Fruit fly (Drosophila melanogaster) whole organism, pupa: ENCODE data around the gene inaE.

Experiments used
- CG10348 ChIP-seq: fragments of 200-800 bp; sonication (Bioruptor generic); IDR thresholded peaks from 2 replicates; pipeline ENCODE4 v1.3.6; 2022; ENCODE audit warnings: missing biosample characterization, missing genetic modification characterization
- CG12605 ChIP-seq: fragments of 200-800 bp; sonication (Bioruptor generic); IDR thresholded peaks from 2 replicates; pipeline ENCODE4 v1.3.6; 2022; ENCODE audit warnings: missing biosample characterization, missing genetic modification characterization
- CG13204 ChIP-seq: fragments of 200-800 bp; sonication (Bioruptor generic); optimal IDR thresholded peaks from 2 replicates; lab custom pipeline; 2018; ENCODE audit warnings: missing biosample characterization, mild to moderate bottlenecking, missing genetic modification characterization, moderate library complexity
- CG14655 ChIP-seq: fragments of 200-800 bp; sonication (Bioruptor generic); optimal IDR thresholded peaks from 3 replicates; lab custom pipeline; 2017; ENCODE audit warnings: mild to moderate bottlenecking, missing biosample characterization, missing genetic modification reagents, missing genetic modification characterization
- CG15710 ChIP-seq: fragments of 200-800 bp; sonication (Bioruptor generic); optimal IDR thresholded peaks from 2 replicates; lab custom pipeline; 2018; ENCODE audit warnings: missing biosample characterization, mild to moderate bottlenecking, missing genetic modification characterization, moderate library complexity
- CG17806 ChIP-seq: fragments of 200-800 bp; sonication (Bioruptor generic); optimal IDR thresholded peaks from 2 replicates; lab custom pipeline; 2018; ENCODE audit warnings: missing biosample characterization, mild to moderate bottlenecking, missing genetic modification characterization, moderate library complexity
- CG32121 ChIP-seq: fragments of 200-800 bp; sonication (Bioruptor generic); IDR thresholded peaks from 2 replicates; pipeline ENCODE4 v1.3.6; 2022; ENCODE audit warnings: missing biosample characterization, missing genetic modification characterization
- CG34367 ChIP-seq: fragments of 200-800 bp; sonication (Bioruptor generic); optimal IDR thresholded peaks from 2 replicates; lab custom pipeline; 2018; ENCODE audit warnings: missing biosample characterization, mild to moderate bottlenecking, missing genetic modification characterization
- CG4496 ChIP-seq: fragments of 200-800 bp; sonication (Bioruptor generic); IDR thresholded peaks from 3 replicates; pipeline ENCODE4 v1.3.6; 2022; ENCODE audit warnings: missing biosample characterization, missing genetic modification characterization
- CG8159 ChIP-seq: fragments of 200-800 bp; sonication (Bioruptor generic); optimal IDR thresholded peaks from 3 replicates; lab custom pipeline; 2018; ENCODE audit warnings: missing biosample characterization, mild to moderate bottlenecking, missing genetic modification characterization, moderate library complexity
- CG8301 ChIP-seq: fragments of 200-800 bp; sonication (Bioruptor generic); optimal IDR thresholded peaks from 2 replicates; lab custom pipeline; 2018; ENCODE audit warnings: missing biosample characterization, mild to moderate bottlenecking, missing genetic modification characterization
- CG9948 ChIP-seq: fragments of 200-800 bp; sonication (Bioruptor generic); optimal IDR thresholded peaks from 2 replicates; lab custom pipeline; 2018; ENCODE audit warnings: missing biosample characterization, mild to moderate bottlenecking, missing genetic modification characterization, moderate library complexity
- D1 ChIP-seq: fragments of 200-800 bp; sonication (Bioruptor generic); optimal IDR thresholded peaks from 2 replicates; lab custom pipeline; 2018; ENCODE audit warnings: missing biosample characterization, mild to moderate bottlenecking, missing genetic modification characterization, moderate library complexity
- EcR ChIP-seq: fragments of 200-800 bp; sonication (Bioruptor generic); optimal IDR thresholded peaks from 3 replicates; lab custom pipeline; 2019; ENCODE audit warnings: missing biosample characterization, missing genetic modification characterization, mild to moderate bottlenecking, moderate library complexity, missing genetic modification reagents
- Ets98B ChIP-seq: fragments of 200-800 bp; sonication (Bioruptor generic); IDR thresholded peaks from 2 replicates; pipeline ENCODE4 v1.3.6; 2022; ENCODE audit warnings: missing biosample characterization, missing genetic modification characterization
- Pif1A ChIP-seq: fragments of 200-800 bp; sonication (Bioruptor generic); optimal IDR thresholded peaks from 3 replicates; lab custom pipeline; 2016; ENCODE audit warnings: missing biosample characterization, missing genetic modification characterization
- Pif1B ChIP-seq: fragments of 200-800 bp; sonication (Bioruptor generic); optimal IDR thresholded peaks from 3 replicates; lab custom pipeline; 2016; ENCODE audit warnings: missing biosample characterization, missing genetic modification characterization
- Snoo ChIP-seq: fragments of 200-800 bp; sonication (Bioruptor generic); optimal IDR thresholded peaks from 3 replicates; lab custom pipeline; 2017; ENCODE audit warnings: missing biosample characterization, mild to moderate bottlenecking, missing genetic modification characterization, inconsistent platforms
- fd96Ca ChIP-seq: fragments of 200-800 bp; sonication (Bioruptor generic); IDR thresholded peaks from 3 replicates; pipeline ENCODE4 v1.3.6; 2022; ENCODE audit warnings: missing biosample characterization, missing genetic modification characterization
- gl ChIP-seq: fragments of 200-800 bp; sonication (Bioruptor generic); optimal IDR thresholded peaks from 2 replicates; lab custom pipeline; 2018; ENCODE audit warnings: missing biosample characterization, mild to moderate bottlenecking, missing genetic modification characterization
- rn ChIP-seq: fragments of 200-800 bp; sonication (Bioruptor generic); IDR thresholded peaks from 2 replicates; pipeline ENCODE4 v1.3.6; 2022; ENCODE audit warnings: missing biosample characterization, missing genetic modification characterization

inaE gene

dm6 chrX:13791011-13791410, 7.5 kb downstream of the inaE start, which contains the start of gene CG10993:
Gene CG10993, minus strand, starts transcription at chrX:13791111.
- TF ChIP-seq CG14655 (GFP tag; lab: Kevin White, UChicago) = no peak
- TF ChIP-seq D1 (tag; lab: Kevin White, UChicago) = no peak
- TF ChIP-seq CG10348 (GFP tag; lab: Robert Waterston, UW) = no peak
- no peak for TF ChIP-seq Pif1B (GFP tag; lab: Kevin White, UChicago)
- TF ChIP-seq CG15710 = no peak
- TF ChIP-seq CG32121 (GFP tag; lab: Robert Waterston, UW) = no peak
- no peak for TF ChIP-seq Snoo (tag; lab: Kevin White, UChicago)
- TF ChIP-seq CG4496 (GFP tag; lab: Robert Waterston, UW) = no peak

- TF ChIP-seq EcR (GFP tag; lab: Kevin White, UChicago) = peak; percentile 32
- no peak for TF ChIP-seq CG10348 (GFP tag; lab: Robert Waterston, UW)
These were observed 8.9 kb downstream of the inaE start for dm6 chrX:13792463-13792862.

dm6 chrX:13797538-13797937, 14.0 kb downstream of the inaE start, which contains the start of gene CG10996:
Gene CG10996, minus strand, starts transcription at chrX:13797638.
- no peak for TF ChIP-seq CG13204 (GFP tag; lab: Kevin White, UChicago)
- TF ChIP-seq CG8301 = no peak

dm6 chrX:13800680-13801079, 17.2 kb downstream of the inaE start:
- no peak for TF ChIP-seq CG34367
- no peak for TF ChIP-seq CG15710
- no peak for TF ChIP-seq Pif1A (GFP tag; lab: Kevin White, UChicago)
- TF ChIP-seq fd96Ca (GFP tag; lab: Robert Waterston, UW) = 0 out of 3 replicates have a peak, but pooled peaks have one; percentile 30
- peak; percentile 48; the same call in 1 of the 3 replicates for TF ChIP-seq CG4496 (GFP tag; lab: Robert Waterston, UW)
- no peak for TF ChIP-seq Pif1B (GFP tag; lab: Kevin White, UChicago)
- TF ChIP-seq CG8301 = no peak

dm6 chrX:13804398-13804797, 20.9 kb downstream of the inaE start:
- TF ChIP-seq Ets98B (GFP tag; lab: Robert Waterston, UW) = no peak
- TF ChIP-seq CG9948 (tag; lab: Kevin White, UChicago) = no peak
- TF ChIP-seq CG13204 (GFP tag; lab: Kevin White, UChicago) = no peak
- TF ChIP-seq CG12605 = no peak
- TF ChIP-seq Snoo (tag; lab: Kevin White, UChicago) = no peak
- TF ChIP-seq CG8159 (tag; lab: Kevin White, UChicago) = no peak
- TF ChIP-seq CG15710 = no peak
- TF ChIP-seq CG10348 (GFP tag; lab: Robert Waterston, UW) = no peak
- no peak for TF ChIP-seq CG14655 (GFP tag; lab: Kevin White, UChicago)
- no peak for TF ChIP-seq CG8301
- TF ChIP-seq D1 (tag; lab: Kevin White, UChicago) = no peak
- TF ChIP-seq, all 21 proteins: peak for 0

- TF ChIP-seq CG14655 (GFP tag; lab: Kevin White, UChicago) = no peak
- peak; percentile 54; the same call in 1 of the 3 replicates for TF ChIP-seq CG4496 (GFP tag; lab: Robert Waterston, UW)
These were observed 22.0 kb downstream of the inaE start for dm6 chrX:13805554-13805953.

dm6 chrX:13811480-13811879, 28.0 kb downstream of the inaE start, which contains the start of gene CG11095:
Gene CG11095, plus strand, starts transcription at chrX:13811684.
- TF ChIP-seq CG32121 (GFP tag; lab: Robert Waterston, UW) (no peak), CG13204 (GFP tag; lab: Kevin White, UChicago) (no peak), Snoo (tag; lab: Kevin White, UChicago) (no peak), CG8159 (tag; lab: Kevin White, UChicago) (no peak), CG34367 (no peak), CG15710 (no peak), EcR (GFP tag; lab: Kevin White, UChicago) (no peak), D1 (tag; lab: Kevin White, UChicago) (no peak), CG10348 (GFP tag; lab: Robert Waterston, UW) (no peak), gl (tag; lab: Kevin White, UChicago) (peak; percentile 40), CG9948 (tag; lab: Kevin White, UChicago) (no peak), Pif1B (GFP tag; lab: Kevin White, UChicago) (no peak), CG12605 (peak; percentile 61), rn (GFP tag; lab: Robert Waterston, UW) (no peak), CG17806 (tag; lab: Kevin White, UChicago) (no peak), Ets98B (GFP tag; lab: Robert Waterston, UW) (peak; percentile 32; the same call in 1 of the 2 replicates), CG14655 (GFP tag; lab: Kevin White, UChicago) (peak; percentile 13), Pif1A (GFP tag; lab: Kevin White, UChicago) (no peak), CG4496 (GFP tag; lab: Robert Waterston, UW) (peak; percentile 44; the same call in 1 of the 3 replicates), CG8301 (no peak), fd96Ca (GFP tag; lab: Robert Waterston, UW) (no peak)
